Fruit fly (Drosophila melanogaster) whole organism, embryonic: Measurements from ENCODE around the gene Gr93a.

Experiments
- Antp ChIP-seq: fragments of 200-800 bp; sonication (Bioruptor generic); optimal IDR thresholded peaks from 3 replicates; lab custom pipeline; 2016; ENCODE audit warnings: missing biosample characterization, missing genetic modification characterization
- Blimp-1 ChIP-seq: fragments of 200-800 bp; sonication (Bioruptor generic); optimal IDR thresholded peaks from 3 replicates; lab custom pipeline; 2018; ENCODE audit warnings: missing biosample characterization, missing genetic modification characterization, mild to moderate bottlenecking, moderate library complexity, missing genetic modification reagents
- BtbVII ChIP-seq: fragments of 200-800 bp; sonication (Bioruptor generic); optimal IDR thresholded peaks from 3 replicates; lab custom pipeline; 2017; ENCODE audit warnings: missing biosample characterization, mild to moderate bottlenecking, missing genetic modification characterization
- CG10654 ChIP-seq: fragments of 200-800 bp; sonication (Bioruptor generic); optimal IDR thresholded peaks from 2 replicates; lab custom pipeline; 2016; ENCODE audit warnings: missing biosample characterization, missing genetic modification characterization
- CG10959 ChIP-seq: fragments of 200-800 bp; sonication (Bioruptor generic); IDR thresholded peaks from 2 replicates; pipeline ENCODE4 v1.3.6; 2022; ENCODE audit warnings: missing biosample characterization, missing genetic modification characterization
- CG12104 ChIP-seq: fragments of 200-800 bp; sonication (Bioruptor generic); optimal IDR thresholded peaks from 3 replicates; lab custom pipeline; 2016; ENCODE audit warnings: missing biosample characterization, missing genetic modification characterization
- CG12236 ChIP-seq: fragments of 200-800 bp; sonication (Bioruptor generic); optimal IDR thresholded peaks from 2 replicates; lab custom pipeline; 2016; ENCODE audit warnings: missing biosample characterization, missing genetic modification characterization
- CG14014 ChIP-seq: fragments of 200-800 bp; sonication (Bioruptor generic); IDR thresholded peaks from 2 replicates; pipeline ENCODE4 v1.3.6; 2022; ENCODE audit warnings: missing biosample characterization, missing genetic modification characterization
- CG15479 ChIP-seq: fragments of 200-800 bp; sonication (Bioruptor generic); optimal IDR thresholded peaks from 3 replicates; lab custom pipeline; 2019; ENCODE audit warnings: missing biosample characterization, mild to moderate bottlenecking, missing genetic modification characterization, moderate library complexity
- CG17912 ChIP-seq: fragments of 200-800 bp; sonication (Bioruptor generic); optimal IDR thresholded peaks from 2 replicates; lab custom pipeline; 2018; ENCODE audit warnings: missing biosample characterization, mild to moderate bottlenecking, missing genetic modification characterization
- CG18262 ChIP-seq: fragments of 200-800 bp; optimal IDR thresholded peaks from 3 replicates; lab custom pipeline; 2019; ENCODE audit warnings: missing biosample characterization, mild to moderate bottlenecking, missing genetic modification characterization, moderate library complexity
- CG18764 ChIP-seq: fragments of 200-800 bp; sonication (Bioruptor generic); optimal IDR thresholded peaks from 3 replicates; lab custom pipeline; 2016; ENCODE audit warnings: missing biosample characterization, missing genetic modification characterization
- CG2202 ChIP-seq: fragments of 200-800 bp; sonication (Bioruptor generic); optimal IDR thresholded peaks from 2 replicates; lab custom pipeline; 2018; ENCODE audit warnings: missing biosample characterization, mild to moderate bottlenecking, missing genetic modification characterization
- CG2875 ChIP-seq: fragments of 200-800 bp; sonication (Bioruptor generic); optimal IDR thresholded peaks from 2 replicates; lab custom pipeline; 2017; ENCODE audit warnings: missing biosample characterization, mild to moderate bottlenecking, missing genetic modification characterization, missing genetic modification reagents
- CG32532 ChIP-seq: fragments of 200-800 bp; sonication (Bioruptor generic); IDR thresholded peaks from 2 replicates; pipeline ENCODE4 v1.3.6; 2022; ENCODE audit warnings: missing biosample characterization, missing genetic modification characterization
- CG4328 ChIP-seq: fragments of 200-800 bp; sonication (Bioruptor generic); optimal IDR thresholded peaks from 3 replicates; lab custom pipeline; 2017; ENCODE audit warnings: missing biosample characterization, missing genetic modification reagents, missing genetic modification characterization
- CG4360 ChIP-seq: fragments of 200-800 bp; sonication (Bioruptor generic); IDR thresholded peaks from 2 replicates; pipeline ENCODE4 v1.3.6; 2022; ENCODE audit warnings: missing biosample characterization, missing genetic modification characterization
- CG6689 ChIP-seq: fragments of 200-800 bp; sonication (Bioruptor generic); IDR thresholded peaks from 2 replicates; pipeline ENCODE4 v1.3.6; 2022; ENCODE audit warnings: missing biosample characterization, missing genetic modification characterization
- Dp ChIP-seq: fragments of 200-800 bp; sonication (Bioruptor generic); optimal IDR thresholded peaks from 2 replicates; lab custom pipeline; 2018; ENCODE audit warnings: missing biosample characterization, mild to moderate bottlenecking, missing genetic modification characterization, moderate library complexity
- Elba2 ChIP-seq: fragments of 200-800 bp; sonication (Bioruptor generic); optimal IDR thresholded peaks from 3 replicates; lab custom pipeline; 2016; ENCODE audit warnings: missing biosample characterization, missing genetic modification characterization
- HLH54F ChIP-seq: fragments of 200-800 bp; sonication (Bioruptor generic); optimal IDR thresholded peaks from 3 replicates; lab custom pipeline; 2016; ENCODE audit warnings: missing biosample characterization, missing genetic modification characterization
- Hmr ChIP-seq: fragments of 200-800 bp; sonication (Bioruptor generic); optimal IDR thresholded peaks from 3 replicates; lab custom pipeline; 2017; ENCODE audit warnings: mild to moderate bottlenecking, missing biosample characterization, missing genetic modification reagents, missing genetic modification characterization
- MESR4 ChIP-seq: fragments of 200-800 bp; sonication (Bioruptor generic); optimal IDR thresholded peaks from 2 replicates; lab custom pipeline; 2018; ENCODE audit warnings: missing biosample characterization, mild to moderate bottlenecking, missing genetic modification characterization, moderate library complexity
- NC2β ChIP-seq: fragments of 200-800 bp; sonication (Bioruptor generic); optimal IDR thresholded peaks from 2 replicates; lab custom pipeline; 2016; ENCODE audit warnings: missing biosample characterization, missing genetic modification characterization
- Neu2 ChIP-seq: fragments of 200-800 bp; sonication (Bioruptor generic); optimal IDR thresholded peaks from 3 replicates; lab custom pipeline; 2016; ENCODE audit warnings: missing biosample characterization, missing genetic modification characterization, borderline replicate concordance
- Ptx1 ChIP-seq: fragments of 200-800 bp; sonication (Bioruptor generic); IDR thresholded peaks from 2 replicates; pipeline ENCODE4 v1.3.6; 2022; ENCODE audit warnings: missing biosample characterization, missing genetic modification characterization
- Rfx ChIP-seq: fragments of 200-800 bp; sonication (Bioruptor generic); IDR thresholded peaks from 2 replicates; pipeline ENCODE4 v1.3.6; 2022; ENCODE audit warnings: missing biosample characterization, missing genetic modification characterization
- Xrp1 ChIP-seq: fragments of 200-800 bp; sonication (Bioruptor generic); IDR thresholded peaks from 2 replicates; pipeline ENCODE4 v1.3.6; 2022; ENCODE audit warnings: missing biosample characterization, missing genetic modification characterization
- aop ChIP-seq: fragments of 200-800 bp; sonication (Bioruptor generic); IDR thresholded peaks from 2 replicates; pipeline ENCODE4 v1.3.6; 2022; ENCODE audit warnings: missing biosample characterization, missing genetic modification characterization
- bigmax ChIP-seq: fragments of 200-800 bp; sonication (Bioruptor generic); optimal IDR thresholded peaks from 2 replicates; lab custom pipeline; 2018; ENCODE audit warnings: missing biosample characterization, mild to moderate bottlenecking, missing genetic modification characterization
- chif ChIP-seq, 2 experiments: fragments of 200-800 bp; sonication (Bioruptor generic); optimal IDR thresholded peaks; 3 replicates each; lab custom pipeline; 2016; ENCODE audit warnings: missing biosample characterization in 2 of 2, missing genetic modification characterization in 2 of 2
- corto ChIP-seq: fragments of 200-800 bp; sonication (Bioruptor generic); optimal IDR thresholded peaks from 2 replicates; lab custom pipeline; 2016; ENCODE audit warnings: missing biosample characterization, mild to moderate bottlenecking, missing genetic modification characterization, moderate library complexity
- crol ChIP-seq: fragments of 200-800 bp; sonication (Bioruptor generic); IDR thresholded peaks from 2 replicates; pipeline ENCODE4 v1.3.6; 2022; ENCODE audit warnings: missing biosample characterization, missing genetic modification characterization
- da ChIP-seq: fragments of 200-800 bp; sonication (Bioruptor generic); optimal IDR thresholded peaks from 2 replicates; lab custom pipeline; 2016; ENCODE audit warnings: missing biosample characterization, missing genetic modification characterization
- dpn ChIP-seq, 2 experiments: fragments of 200-800 bp; sonication (Bioruptor generic); optimal IDR thresholded peaks; 3 replicates each; lab custom pipeline; 2016; ENCODE audit warnings: missing biosample characterization in 2 of 2, missing genetic modification characterization in 2 of 2
- dysf ChIP-seq: fragments of 200-800 bp; sonication (Bioruptor generic); IDR thresholded peaks from 3 replicates; pipeline ENCODE4 v1.3.6; 2022; ENCODE audit warnings: missing biosample characterization, missing genetic modification characterization
- ems ChIP-seq: fragments of 200-800 bp; sonication (Bioruptor generic); optimal IDR thresholded peaks from 3 replicates; lab custom pipeline; 2016; ENCODE audit warnings: missing biosample characterization, missing genetic modification characterization
- exex ChIP-seq: fragments of 200-800 bp; sonication (Bioruptor generic); optimal IDR thresholded peaks from 4 replicates; lab custom pipeline; 2018; ENCODE audit warnings: missing biosample characterization, mild to moderate bottlenecking, missing genetic modification characterization, moderate library complexity
- fd64A ChIP-seq: fragments of 200-800 bp; sonication (Bioruptor generic); optimal IDR thresholded peaks from 3 replicates; lab custom pipeline; 2018; ENCODE audit warnings: missing biosample characterization, mild to moderate bottlenecking, missing genetic modification characterization
- lbe ChIP-seq: fragments of 200-800 bp; sonication (Bioruptor generic); optimal IDR thresholded peaks from 2 replicates; lab custom pipeline; 2016; ENCODE audit warnings: missing biosample characterization, mild to moderate bottlenecking, missing genetic modification characterization
- lilli ChIP-seq: fragments of 200-800 bp; sonication (Bioruptor generic); optimal IDR thresholded peaks from 3 replicates; lab custom pipeline; 2016; ENCODE audit warnings: missing biosample characterization, missing genetic modification characterization
- psq ChIP-seq: fragments of 200-800 bp; sonication (Bioruptor generic); optimal IDR thresholded peaks from 2 replicates; lab custom pipeline; 2017; ENCODE audit warnings: missing biosample characterization, missing genetic modification characterization
- ranshi ChIP-seq: fragments of 200-800 bp; sonication (Bioruptor generic); IDR thresholded peaks from 2 replicates; pipeline ENCODE4 v1.3.6; 2022; ENCODE audit warnings: missing biosample characterization, missing genetic modification characterization
- slbo ChIP-seq: fragments of 200-800 bp; sonication (Bioruptor generic); IDR thresholded peaks from 2 replicates; pipeline ENCODE4 v1.3.6; 2022; ENCODE audit warnings: missing biosample characterization, missing genetic modification characterization
- ssp ChIP-seq: fragments of 200-800 bp; sonication (Bioruptor generic); IDR thresholded peaks from 2 replicates; pipeline ENCODE4 v1.3.6; 2022; ENCODE audit warnings: missing biosample characterization, missing genetic modification characterization
- stwl ChIP-seq: fragments of 200-800 bp; sonication (Bioruptor generic); optimal IDR thresholded peaks from 3 replicates; lab custom pipeline; 2018; ENCODE audit warnings: missing biosample characterization, mild to moderate bottlenecking, missing genetic modification characterization, moderate library complexity
- tio ChIP-seq: fragments of 200-800 bp; sonication (Bioruptor generic); optimal IDR thresholded peaks from 2 replicates; lab custom pipeline; 2017; ENCODE audit warnings: missing biosample characterization, missing genetic modification characterization, inconsistent platforms
- tll ChIP-seq, 2 experiments: fragments of 200-800 bp in 1 of 2; fragments of >200 bp in 1 of 2; sonication (Bioruptor generic) in 1 of 2; optimal IDR thresholded peaks; 2 replicates each; lab custom pipeline; 2017 to 2019; ENCODE audit warnings: missing biosample characterization in 2 of 2, missing genetic modification characterization in 2 of 2, mild to moderate bottlenecking in 1 of 2, moderate library complexity in 1 of 2
- vfl ChIP-seq: fragments of 200-800 bp; sonication (Bioruptor generic); optimal IDR thresholded peaks from 2 replicates; lab custom pipeline; 2016; ENCODE audit warnings: missing biosample characterization, missing genetic modification characterization
- wor ChIP-seq: fragments of 200-800 bp; sonication (Bioruptor generic); IDR thresholded peaks from 2 replicates; pipeline ENCODE4 v1.3.6; 2022; ENCODE audit warnings: missing biosample characterization, missing genetic modification characterization
- zen2 ChIP-seq: fragments of 200-800 bp; sonication (Bioruptor generic); IDR thresholded peaks from 3 replicates; pipeline ENCODE4 v1.3.6; 2022; ENCODE audit warnings: missing biosample characterization, missing genetic modification characterization; ENCODE audit not compliant: partially characterized antibody

Gene Gr93a

dm6 chr3R:21828040-21828526 is 4.2 kb upstream of the Gr93a start (continued):
- TF ChIP-seq crol = no peak; the same call in 1 of the 2 replicates
- TF ChIP-seq Elba2 (GFP tag; lab: Kevin White, UChicago) = no peak
- no peak for TF ChIP-seq CG15479 (GFP tag; lab: Kevin White, UChicago)
- TF ChIP-seq exex (tag; lab: Kevin White, UChicago) = no peak
- TF ChIP-seq CG10959 = peak; percentile 84
- peak; percentile 85 for TF ChIP-seq NC2β
- peak; percentile 71 for TF ChIP-seq CG12236 (GFP tag; lab: Kevin White, UChicago)
- TF ChIP-seq CG4360 (GFP tag; lab: Robert Waterston, UW) = peak; percentile 40
- peak; percentile 32; the same call in 1 of the 2 replicates for TF ChIP-seq slbo
- TF ChIP-seq Hmr (GFP tag; lab: Kevin White, UChicago) = no peak
- TF ChIP-seq ranshi (GFP tag; lab: Robert Waterston, UW) = 0 out of 2 replicates have a peak, but pooled peaks have one; percentile 55
- TF ChIP-seq aop (GFP tag; lab: Robert Waterston, UW) = peak; percentile 17; the same call in 1 of the 2 replicates
- TF ChIP-seq Ptx1 (GFP tag; lab: Robert Waterston, UW) = peak; percentile 82
- TF ChIP-seq stwl (tag; lab: Kevin White, UChicago) = peak; percentile 10
- TF ChIP-seq CG10654 = peak; percentile 59
- TF ChIP-seq psq (GFP tag; lab: Kevin White, UChicago) = no peak
- TF ChIP-seq chif (GFP tag; optimal IDR thresholded peaks at IDR 0.05; lab: Kevin White, UChicago) = peak; percentile 78 to 91
- peak; percentile 5 for TF ChIP-seq Antp (GFP tag; lab: Kevin White, UChicago)
- peak; percentile 71 for TF ChIP-seq CG2875 (GFP tag; lab: Kevin White, UChicago)
- no peak for TF ChIP-seq BtbVII (GFP tag; lab: Kevin White, UChicago)
- peak; percentile 68; the same call in 2 of the 3 replicates for TF ChIP-seq dysf (GFP tag; lab: Robert Waterston, UW)
- peak; percentile 62 for TF ChIP-seq tio
- TF ChIP-seq CG6689 (GFP tag; lab: Robert Waterston, UW) = peak; percentile 80
- TF ChIP-seq tll (GFP tag; optimal IDR thresholded peaks at IDR 0.05; lab: Kevin White, UChicago) = no peak
- TF ChIP-seq CG14014 (GFP tag; lab: Robert Waterston, UW) = 0 out of 2 replicates have a peak, but pooled peaks have one; percentile 25
- TF ChIP-seq wor (GFP tag; lab: Robert Waterston, UW) = peak; percentile 83
- TF ChIP-seq CG4328 (GFP tag; lab: Kevin White, UChicago) = no peak
- peak; percentile 81 for TF ChIP-seq ssp (GFP tag; lab: Robert Waterston, UW)
- no peak for TF ChIP-seq MESR4 (GFP tag; lab: Kevin White, UChicago)
- peak; percentile 70 for TF ChIP-seq lilli (GFP tag; lab: Kevin White, UChicago)
- peak; percentile 55 for TF ChIP-seq da (GFP tag; lab: Kevin White, UChicago)
- no peak for TF ChIP-seq vfl (GFP tag; lab: Kevin White, UChicago)
- TF ChIP-seq HLH54F (GFP tag; lab: Kevin White, UChicago) = peak; percentile 48
- no peak for TF ChIP-seq CG32532
- peak; percentile 27; the same call in 1 of the 2 replicates for TF ChIP-seq Rfx (GFP tag; lab: Robert Waterston, UW)
- peak; percentile 79 for TF ChIP-seq Blimp-1
- no peak for TF ChIP-seq lbe (GFP tag; lab: Kevin White, UChicago)
- no peak for TF ChIP-seq CG17912
- TF ChIP-seq Dp (GFP tag; lab: Kevin White, UChicago) = no peak
- TF ChIP-seq CG18262 (tag; lab: Kevin White, UChicago) = peak; percentile 92
- peak; percentile 33 for TF ChIP-seq CG18764 (GFP tag; lab: Kevin White, UChicago)
- TF ChIP-seq bigmax (GFP tag; lab: Kevin White, UChicago) = no peak
- TF ChIP-seq corto (GFP tag; lab: Kevin White, UChicago) = no peak
- peak; percentile 89 for TF ChIP-seq CG2202 (tag; lab: Kevin White, UChicago)
- TF ChIP-seq fd64A (GFP tag; lab: Kevin White, UChicago) = no peak
- TF ChIP-seq Xrp1 (GFP tag; lab: Robert Waterston, UW) = peak; percentile 91
- peak; percentile 43 for TF ChIP-seq CG12104 (GFP tag; lab: Kevin White, UChicago)
- peak; percentile 65 to 69 for TF ChIP-seq dpn (GFP tag; optimal IDR thresholded peaks at IDR 0.05; lab: Kevin White, UChicago)
- TF ChIP-seq ems = peak; percentile 43
- no peak for TF ChIP-seq Neu2 (GFP tag; lab: Kevin White, UChicago)
- TF ChIP-seq zen2 (GFP tag; lab: Robert Waterston, UW) = no peak
